Worm (Caenorhabditis elegans) whole organism, midembryonic: ENCODE data around the gene bet-2.

ENCODE experiments used
- T22C8.4 ChIP-seq: fragments of 200-800 bp; sonication (Bioruptor generic); IDR thresholded peaks from 2 replicates; pipeline ENCODE4 v1.3.6; 2022; ENCODE audit warnings: missing genetic modification characterization, missing compliant biosample characterization
- cog-1 ChIP-seq: sonication (generic microtip); optimal IDR thresholded peaks from 2 replicates; lab custom pipeline; 2016; ENCODE audit warnings: missing genetic modification characterization, missing compliant biosample characterization
- flt-1 ChIP-seq: fragments of 200-800 bp; sonication (Bioruptor generic); IDR thresholded peaks from 2 replicates; pipeline ENCODE4 v1.3.6; 2022; ENCODE audit warnings: missing genetic modification characterization, missing compliant biosample characterization
- klf-2 ChIP-seq: fragments of 200-800 bp; sonication (Bioruptor generic); conservative IDR thresholded peaks from 2 replicates; pipeline ENCODE4 v1.3.6; 2022; ENCODE audit warnings: missing genetic modification reagents, missing genetic modification characterization, missing compliant biosample characterization
- med-1 ChIP-seq: sonication (generic microtip); optimal IDR thresholded peaks from 2 replicates; lab custom pipeline; 2017; ENCODE audit warnings: missing genetic modification characterization, mild to moderate bottlenecking, missing compliant biosample characterization, antibody characterized with exemption, missing genetic modification reagents; ENCODE audit not compliant: insufficient read depth
- ref-1 ChIP-seq: fragments of 200-800 bp; sonication (Bioruptor generic); conservative IDR thresholded peaks from 2 replicates; pipeline ENCODE4 v1.3.6; 2022; ENCODE audit warnings: missing genetic modification reagents, missing genetic modification characterization, missing compliant biosample characterization
- tab-1 ChIP-seq: fragments of 200-800 bp; sonication (Bioruptor generic); IDR thresholded peaks from 2 replicates; pipeline ENCODE4 v1.3.6; 2022; ENCODE audit warnings: missing genetic modification characterization, missing compliant biosample characterization
- ztf-23 ChIP-seq: fragments of 200-800 bp; sonication (Bioruptor generic); IDR thresholded peaks from 2 replicates; pipeline ENCODE4 v1.3.6; 2022; ENCODE audit warnings: missing genetic modification reagents, missing genetic modification characterization, missing compliant biosample characterization
- ztf-29 ChIP-seq: fragments of 200-800 bp; sonication (Bioruptor generic); IDR thresholded peaks from 2 replicates; pipeline ENCODE4 v1.3.6; 2022; ENCODE audit warnings: missing genetic modification reagents, missing genetic modification characterization, missing compliant biosample characterization

Gene bet-2

DNA sequence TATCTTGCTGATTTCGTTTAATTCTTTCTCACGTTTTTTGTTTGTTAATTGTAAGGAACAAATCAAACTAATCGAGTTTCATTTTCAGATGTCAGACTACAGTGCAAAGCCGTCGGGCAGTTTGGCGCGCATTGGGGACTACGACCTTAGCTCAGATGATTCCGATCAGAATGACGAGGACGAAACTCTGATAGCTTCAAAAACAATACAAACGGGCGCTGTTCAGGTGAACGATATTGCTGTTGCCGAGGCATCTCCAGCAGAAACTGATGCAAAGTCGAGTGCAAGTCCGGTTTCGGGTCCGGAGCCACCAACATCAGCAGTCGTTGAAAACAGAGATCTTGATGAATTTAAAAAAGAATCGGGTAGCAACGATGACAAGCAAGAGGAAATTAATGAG is at the start of gene bet-2:
bet-2 (plus strand) TSS at position 89 of the 400 bp plus-strand sequence.
- no peak for TF ChIP-seq flt-1
- TF ChIP-seq ztf-29, result no peak
- no peak for TF ChIP-seq ref-1 (GFP tag; lab: Robert Waterston, UW)
- TF ChIP-seq tab-1 (GFP tag; lab: Robert Waterston, UW), result no peak
- TF ChIP-seq cog-1 (tag; lab: Kevin White, UChicago), result no peak
- no peak for TF ChIP-seq ztf-23 (GFP tag; lab: Robert Waterston, UW)
- TF ChIP-seq klf-2 (GFP tag; lab: Robert Waterston, UW), result no peak
- no peak for TF ChIP-seq T22C8.4
- TF ChIP-seq med-1, result no peak

DNA sequence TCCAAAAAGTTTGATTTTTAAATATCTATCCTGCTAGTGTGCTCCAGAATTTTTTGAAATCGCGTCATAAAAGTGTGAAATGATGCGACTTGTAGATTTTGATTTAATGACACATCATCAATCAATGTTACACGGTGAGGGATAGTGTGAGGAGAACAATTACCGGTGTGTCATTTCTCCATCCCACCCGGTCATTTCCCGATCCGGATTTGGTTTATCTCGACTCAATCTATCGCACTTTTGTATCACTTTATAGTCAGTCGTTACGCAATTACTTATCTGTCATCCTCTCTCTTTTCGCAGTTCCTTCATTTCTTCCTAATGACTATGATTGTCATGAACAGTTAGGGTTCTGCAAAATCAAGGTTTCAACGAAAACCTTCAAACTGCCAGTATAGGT is 48.9 kb upstream of the bet-2 start:
- TF ChIP-seq flt-1 (no peak), klf-2 (GFP tag; lab: Robert Waterston, UW) (no peak), med-1 (no peak)

- TF ChIP-seq ztf-29, result no peak
- TF ChIP-seq ztf-23 (GFP tag; lab: Robert Waterston, UW), result no peak
- TF ChIP-seq med-1, result no peak
- no peak for TF ChIP-seq tab-1 (GFP tag; lab: Robert Waterston, UW)
- no peak for TF ChIP-seq T22C8.4
- TF ChIP-seq cog-1 (tag; lab: Kevin White, UChicago), result no peak
- TF ChIP-seq klf-2 (GFP tag; lab: Robert Waterston, UW), result no peak
- no peak for TF ChIP-seq ref-1 (GFP tag; lab: Robert Waterston, UW)
- TF ChIP-seq flt-1, result no peak
Measured at ce11 chrX:10521313-10521712, 47.8 kb upstream of the bet-2 start, which contains the start of gene F14F3.4. TSS of gene F14F3.4 (minus strand) at chrX:10521413.

- TF ChIP-seq flt-1 (0 out of 2 replicates have a peak, but pooled peaks have one; percentile 16), ref-1 (GFP tag; lab: Robert Waterston, UW) (no peak), T22C8.4 (no peak), tab-1 (GFP tag; lab: Robert Waterston, UW) (0 out of 2 replicates have a peak, but pooled peaks have one; percentile 71), cog-1 (tag; lab: Kevin White, UChicago) (peak; percentile 62), ztf-29 (no peak), ztf-23 (GFP tag; lab: Robert Waterston, UW) (0 out of 2 replicates have a peak, but pooled peaks have one; percentile 45), med-1 (no peak), klf-2 (GFP tag; lab: Robert Waterston, UW) (no peak)
Measured at ce11 chrX:10524483-10524948, 44.6 kb upstream of the bet-2 start, which contains the start of the genes mboa-7 and git-1. TSS of gene mboa-7 (minus strand) at chrX:10524565. TSS of gene git-1 (plus strand) at chrX:10524898.

DNA sequence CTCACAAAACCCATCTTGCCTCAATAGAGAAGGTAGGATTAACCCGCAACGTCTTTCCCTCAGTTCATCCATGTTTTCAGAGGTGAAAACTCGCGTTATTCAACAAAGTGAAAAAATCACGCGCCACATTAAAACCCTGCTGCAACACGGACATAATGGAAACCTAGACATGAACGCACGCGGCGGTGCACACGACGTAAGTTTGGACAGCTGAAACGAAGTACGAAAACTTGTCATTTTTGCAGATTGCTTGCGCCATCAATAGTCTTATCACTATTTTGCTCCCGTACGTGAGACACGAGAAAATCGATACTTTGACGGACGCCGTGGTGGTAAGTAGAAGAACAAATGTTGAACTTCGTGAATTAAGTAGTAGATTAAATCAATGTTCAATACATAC is 41.7 kb upstream of the bet-2 start:
- TF ChIP-seq med-1, result no peak
- no peak for TF ChIP-seq cog-1 (tag; lab: Kevin White, UChicago)
- no peak for TF ChIP-seq tab-1 (GFP tag; lab: Robert Waterston, UW)
- no peak for TF ChIP-seq T22C8.4
- no peak for TF ChIP-seq ref-1 (GFP tag; lab: Robert Waterston, UW)
- TF ChIP-seq klf-2 (GFP tag; lab: Robert Waterston, UW), result no peak
- TF ChIP-seq flt-1, result no peak
- no peak for TF ChIP-seq ztf-23 (GFP tag; lab: Robert Waterston, UW)
- no peak for TF ChIP-seq ztf-29

DNA sequence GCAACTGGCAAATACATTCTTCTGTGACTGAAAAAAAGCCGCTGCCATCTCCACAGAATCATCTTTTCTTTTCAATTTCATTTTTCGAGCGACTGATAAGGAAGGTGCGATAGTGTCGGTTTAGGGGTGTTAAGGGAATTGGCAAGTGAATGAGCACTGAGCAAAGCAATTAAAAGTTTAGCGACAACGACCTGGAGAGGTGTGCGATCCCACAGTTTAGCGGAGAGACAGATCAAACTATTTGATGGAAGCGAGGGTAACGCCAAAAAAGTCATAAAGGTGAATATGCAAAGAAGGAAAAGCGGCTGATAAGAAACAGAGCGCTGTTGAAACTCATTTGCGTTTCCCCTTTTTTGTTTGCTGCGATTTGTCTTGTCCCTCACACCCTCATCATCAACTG is 40.1 kb upstream of the bet-2 start, which contains the start of the genes F14F3.5 and slcf-1:
F14F3.5 (minus strand) TSS at position 234 of the 400 bp plus-strand sequence.
slcf-1 (plus strand) TSS at position 302 of the 400 bp plus-strand sequence.
- TF ChIP-seq med-1, result no peak
- no peak for TF ChIP-seq ref-1 (GFP tag; lab: Robert Waterston, UW)
- TF ChIP-seq klf-2 (GFP tag; lab: Robert Waterston, UW), result no peak
- TF ChIP-seq ztf-23 (GFP tag; lab: Robert Waterston, UW), result no peak
- no peak for TF ChIP-seq tab-1 (GFP tag; lab: Robert Waterston, UW)
- no peak for TF ChIP-seq flt-1
- TF ChIP-seq cog-1 (tag; lab: Kevin White, UChicago), result no peak
- no peak for TF ChIP-seq ztf-29
- no peak for TF ChIP-seq T22C8.4

DNA sequence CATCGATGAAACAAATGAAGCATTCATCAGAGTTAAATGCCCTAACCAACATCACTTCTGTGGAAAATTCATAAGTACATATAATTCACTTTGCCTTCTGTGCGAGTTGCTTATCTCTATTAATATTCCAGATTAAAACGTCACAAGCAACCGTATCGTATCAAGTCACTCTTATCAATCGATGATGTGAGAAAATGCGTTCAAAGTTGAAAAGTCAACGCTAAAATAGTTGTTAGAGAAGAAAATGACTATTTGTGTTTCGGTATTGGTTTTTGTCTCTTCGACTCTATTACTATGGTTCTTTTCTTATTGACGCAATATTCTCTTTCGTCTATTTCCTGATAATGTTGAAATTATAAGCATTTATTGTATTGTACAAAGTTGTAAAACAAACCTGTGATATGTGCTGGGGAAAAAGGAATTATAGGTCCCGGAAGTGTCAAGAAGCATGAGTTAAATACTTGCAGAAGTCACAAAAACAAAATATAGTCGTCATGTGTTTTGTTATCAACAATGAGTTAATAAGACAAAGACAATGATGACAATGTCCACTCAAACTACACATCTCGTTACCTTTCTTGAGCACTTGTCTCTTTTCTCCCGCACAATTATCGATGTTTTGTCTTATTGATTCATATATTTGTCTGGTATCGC is 36.8 kb upstream of the bet-2 start:
- TF ChIP-seq ztf-29 (no peak), ztf-23 (GFP tag; lab: Robert Waterston, UW) (no peak), tab-1 (GFP tag; lab: Robert Waterston, UW) (no peak), klf-2 (GFP tag; lab: Robert Waterston, UW) (no peak), med-1 (no peak), flt-1 (no peak), ref-1 (GFP tag; lab: Robert Waterston, UW) (no peak), cog-1 (tag; lab: Kevin White, UChicago) (no peak), T22C8.4 (no peak)

ce11 chrX:10533447-10533846 is 35.6 kb upstream of the bet-2 start, which contains the start of gene glo-3:
TSS of gene glo-3 (plus strand) at chrX:10533699.
- no peak for TF ChIP-seq cog-1 (tag; lab: Kevin White, UChicago)
- no peak for TF ChIP-seq ztf-29
- no peak for TF ChIP-seq T22C8.4
- TF ChIP-seq tab-1 (GFP tag; lab: Robert Waterston, UW), result no peak
- no peak for TF ChIP-seq flt-1
- no peak for TF ChIP-seq klf-2 (GFP tag; lab: Robert Waterston, UW)
- TF ChIP-seq med-1, result no peak
- no peak for TF ChIP-seq ztf-23 (GFP tag; lab: Robert Waterston, UW)

ce11 chrX:10534625-10535244 is 34.3 kb upstream of the bet-2 start:
- TF ChIP-seq tab-1 (GFP tag; lab: Robert Waterston, UW) (no peak), ztf-29 (no peak), T22C8.4 (no peak), klf-2 (GFP tag; lab: Robert Waterston, UW) (no peak), ztf-23 (GFP tag; lab: Robert Waterston, UW) (no peak), ref-1 (GFP tag; lab: Robert Waterston, UW) (no peak), med-1 (no peak), flt-1 (no peak), cog-1 (tag; lab: Kevin White, UChicago) (no peak)
